Worm (Caenorhabditis elegans): ENCODE results near the gene ttr-51.

DNA sequence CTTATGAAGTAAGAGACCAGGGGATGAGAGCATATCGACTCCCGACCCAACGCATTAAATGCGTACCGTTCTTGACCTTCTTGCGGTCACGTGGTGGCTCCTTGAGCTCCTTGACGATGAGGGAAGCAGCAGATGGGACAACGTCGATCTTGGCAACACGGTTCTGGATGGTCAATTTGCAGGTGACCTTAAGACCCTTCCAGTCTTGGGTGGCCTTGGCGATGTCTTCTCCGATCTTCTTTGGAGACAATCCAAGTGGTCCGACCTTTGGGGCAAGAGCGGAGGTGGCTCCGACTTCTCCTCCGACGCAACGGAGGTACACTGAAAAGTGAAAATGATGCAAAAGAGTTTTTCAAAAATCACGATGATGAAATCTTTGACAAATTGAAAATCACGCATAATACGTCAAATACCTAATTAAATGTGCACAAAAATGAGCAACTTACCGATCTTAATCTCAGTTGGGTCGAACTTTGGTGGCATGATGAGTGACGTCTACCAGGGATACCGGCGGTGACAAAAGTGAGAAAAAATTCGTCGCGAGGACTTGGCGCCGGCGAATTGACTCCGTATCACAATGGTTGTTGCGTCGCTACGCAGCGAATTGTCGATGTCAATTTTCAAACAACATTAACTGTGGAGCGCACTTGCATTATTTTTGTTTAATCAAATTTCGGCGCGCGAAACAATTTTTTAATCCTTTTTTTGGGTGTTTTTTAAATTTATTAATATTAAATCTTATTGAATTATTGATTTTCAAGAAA, 11.9 kb downstream of the ttr-51 start, which contains the start of gene rpl-12:
- peak; percentile 100 for TF ChIP-seq nhr-23 (tag; optimal IDR thresholded peaks at IDR 0.05)
- peak; percentile 83 for TF ChIP-seq ama-1 (optimal IDR thresholded peaks at IDR 0.05)
- peak; percentile 79 for TF ChIP-seq nhr-28 (tag; optimal IDR thresholded peaks at IDR 0.05)
- peak; percentile 91 for TF ChIP-seq elt-2 (tag; optimal IDR thresholded peaks at IDR 0.05)
- peak; percentile 91 for TF ChIP-seq R02D3.7 (tag; optimal IDR thresholded peaks at IDR 0.05)
- TF ChIP-seq lin-39 (tag; optimal IDR thresholded peaks at IDR 0.05), result peak; percentile 100
- TF ChIP-seq ZK546.5 (tag; optimal IDR thresholded peaks at IDR 0.05), result peak; percentile 74
- peak; percentile 72 for TF ChIP-seq nhr-76 (tag; optimal IDR thresholded peaks at IDR 0.05)
- TF ChIP-seq daf-12 (tag; optimal IDR thresholded peaks at IDR 0.05), result peak; percentile 37

Measured in whole organism, L3 larva.